Fruit fly (Drosophila melanogaster) whole organism, prepupa: Measurements from ENCODE around the gene Ca-beta.

Experiments
- CG10669 ChIP-seq: fragments of 200-800 bp; sonication (Bioruptor generic); optimal IDR thresholded peaks from 3 replicates; lab custom pipeline; 2018; ENCODE audit warnings: missing biosample characterization, mild to moderate bottlenecking, missing genetic modification characterization, moderate library complexity
- CG1621 ChIP-seq: fragments of 200-800 bp; sonication (Bioruptor generic); optimal IDR thresholded peaks from 3 replicates; lab custom pipeline; 2018; ENCODE audit warnings: missing biosample characterization, mild to moderate bottlenecking, missing genetic modification characterization
- CG7368 ChIP-seq: fragments of 200-800 bp; sonication (Bioruptor generic); optimal IDR thresholded peaks from 3 replicates; lab custom pipeline; 2016; ENCODE audit warnings: missing biosample characterization, missing genetic modification characterization
- Ets21C ChIP-seq: fragments of 200-800 bp; sonication (Bioruptor generic); optimal IDR thresholded peaks from 3 replicates; lab custom pipeline; 2016; ENCODE audit warnings: missing biosample characterization, missing genetic modification characterization
- Met ChIP-seq: fragments of 200-800 bp; sonication (Bioruptor generic); optimal IDR thresholded peaks from 3 replicates; lab custom pipeline; 2016; ENCODE audit warnings: missing biosample characterization, missing genetic modification characterization
- acj6 ChIP-seq: fragments of 200-800 bp; sonication (Bioruptor generic); optimal IDR thresholded peaks from 3 replicates; lab custom pipeline; 2016; ENCODE audit warnings: missing biosample characterization, missing genetic modification characterization
- vri ChIP-seq: fragments of 200-800 bp; sonication (Bioruptor generic); optimal IDR thresholded peaks from 3 replicates; lab custom pipeline; 2016; ENCODE audit warnings: missing biosample characterization, mild to moderate bottlenecking, missing genetic modification characterization

DNA sequence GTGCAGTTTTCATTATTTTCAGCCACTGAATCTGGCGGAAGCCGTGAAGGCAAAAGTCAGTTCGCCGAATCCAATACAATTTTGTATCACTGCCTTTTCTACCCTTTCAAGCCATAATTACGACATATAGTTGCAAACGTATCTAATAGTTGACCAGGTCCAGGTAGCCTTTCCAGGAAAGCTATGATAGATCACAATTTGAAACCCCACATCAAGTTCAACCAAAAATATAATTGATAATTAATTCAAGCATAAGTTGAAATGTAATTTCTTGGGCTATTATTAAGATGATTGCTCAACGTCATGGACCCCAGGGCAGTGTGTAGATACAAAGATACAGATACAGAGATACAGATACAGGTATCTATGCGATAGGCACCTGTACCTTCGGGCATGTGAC lies 7.1 kb downstream of the Ca-beta start:
- TF ChIP-seq Ets21C (GFP tag; lab: Kevin White, UChicago) (no peak), CG1621 (tag; lab: Kevin White, UChicago) (no peak), CG7368 (GFP tag; lab: Kevin White, UChicago) (no peak), CG10669 (GFP tag; lab: Kevin White, UChicago) (peak; percentile 5), vri (no peak), Met (GFP tag; lab: Kevin White, UChicago) (no peak), acj6 (GFP tag; lab: Kevin White, UChicago) (no peak)
